Fruit fly (Drosophila melanogaster): ENCODE results near the gene SdhBL.
A peak's percentile ranks its signal among the peaks of the same experiment; 100 is the strongest.

The SdhBL gene

DNA sequence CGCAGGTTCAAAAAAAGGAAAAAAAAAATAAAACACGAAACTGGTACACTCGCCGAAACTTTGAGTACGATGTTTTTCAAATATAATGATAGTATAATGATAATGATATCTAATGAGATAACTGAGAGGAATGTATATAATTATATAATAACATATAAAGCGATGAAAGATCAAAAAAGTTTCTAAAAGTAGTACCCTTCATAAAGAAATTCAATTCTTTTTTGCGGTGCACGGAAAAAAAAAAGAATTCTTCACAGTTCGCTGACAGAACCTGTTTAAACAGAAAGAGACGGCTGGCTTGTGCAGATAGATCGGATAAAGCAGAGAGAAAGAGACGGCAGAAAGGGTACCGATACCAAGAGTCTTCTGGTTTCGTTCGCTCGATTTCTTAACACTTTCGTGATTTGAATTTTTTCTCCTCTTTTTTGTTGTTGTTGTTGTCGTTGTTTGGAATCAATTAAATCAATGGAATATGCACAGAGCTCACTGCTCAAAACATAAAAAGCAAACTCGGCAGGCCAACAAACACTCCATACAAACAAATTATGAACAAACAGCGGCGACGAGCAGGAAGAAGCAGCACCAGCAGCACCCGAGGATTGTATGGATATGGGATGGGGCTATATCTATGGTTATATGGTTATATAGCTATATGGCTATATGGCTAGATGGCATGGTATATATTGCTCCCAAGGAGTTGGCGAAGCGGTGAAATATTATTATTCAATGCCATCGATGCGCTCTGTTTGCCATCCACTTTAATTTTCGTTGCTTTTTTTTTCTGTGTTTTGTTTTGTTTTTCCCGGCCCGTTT, 44.1 kb downstream of the SdhBL start (continued):
- peak; percentile 43 for TF ChIP-seq org-1 (GFP tag; optimal IDR thresholded peaks at IDR 0.05)
- peak; percentile 46; the same call in 1 of the 2 replicates for TF ChIP-seq Ptx1 (GFP tag; IDR thresholded peaks at IDR 0.05)
- TF ChIP-seq CG4404 (GFP tag; IDR thresholded peaks at IDR 0.05), result peak; percentile 63
- peak; percentile 16 for TF ChIP-seq lab (GFP tag; optimal IDR thresholded peaks at IDR 0.05)
- no peak for TF ChIP-seq CG4730 (GFP tag; IDR thresholded peaks at IDR 0.05)
- no peak for TF ChIP-seq fu2 (GFP tag; optimal IDR thresholded peaks at IDR 0.05)
- TF ChIP-seq Hr3 (GFP tag; optimal IDR thresholded peaks at IDR 0.05), result peak; percentile 70
- peak; percentile 18 to 41 for TF ChIP-seq Pdp1 (GFP tag; optimal IDR thresholded peaks at IDR 0.05)
- no peak for TF ChIP-seq CG1792 (GFP tag; optimal IDR thresholded peaks at IDR 0.05)
- TF ChIP-seq Hey (tag; optimal IDR thresholded peaks at IDR 0.05), result no peak
- peak; percentile 76 for TF ChIP-seq grau (tag; optimal IDR thresholded peaks at IDR 0.05)
- no peak for TF ChIP-seq CG9215 (GFP tag; IDR thresholded peaks at IDR 0.05)
- TF ChIP-seq vfl (GFP tag; optimal IDR thresholded peaks at IDR 0.05), result no peak
- no peak for TF ChIP-seq CG13287 (GFP tag; IDR thresholded peaks at IDR 0.05; ENCODE audit: partially characterized antibody)
- TF ChIP-seq NFAT (GFP tag; IDR thresholded peaks at IDR 0.05), result no peak
- no peak for TF ChIP-seq gt (GFP tag; IDR thresholded peaks at IDR 0.05)
- no peak for TF ChIP-seq nerfin-2 (GFP tag; IDR thresholded peaks at IDR 0.05; ENCODE audit: partially characterized antibody)
- TF ChIP-seq Max (GFP tag; optimal IDR thresholded peaks at IDR 0.05), result no peak
- peak; percentile 46 for TF ChIP-seq CG12155 (GFP tag; optimal IDR thresholded peaks at IDR 0.05)
- no peak for TF ChIP-seq wek (GFP tag; optimal IDR thresholded peaks at IDR 0.05)
- TF ChIP-seq al (GFP tag; IDR thresholded peaks at IDR 0.05), result peak; percentile 58
- no peak for TF ChIP-seq tna (GFP tag; IDR thresholded peaks at IDR 0.05; ENCODE audit: partially characterized antibody)
- TF ChIP-seq gro (GFP tag; optimal IDR thresholded peaks at IDR 0.05), result no peak
- peak; percentile 37 for TF ChIP-seq CG9817 (tag; optimal IDR thresholded peaks at IDR 0.05)
- TF ChIP-seq CG12769 (tag; optimal IDR thresholded peaks at IDR 0.05), result no peak
- TF ChIP-seq Usf (GFP tag; optimal IDR thresholded peaks at IDR 0.05), result peak; percentile 41
- TF ChIP-seq ATbp (GFP tag; optimal IDR thresholded peaks at IDR 0.05), result peak; percentile 46
- no peak for TF ChIP-seq CG1024 (GFP tag; IDR thresholded peaks at IDR 0.05)
- peak; percentile 33 for TF ChIP-seq CG10209 (GFP tag; optimal IDR thresholded peaks at IDR 0.05)
- TF ChIP-seq BEAF-32 (GFP tag; optimal IDR thresholded peaks at IDR 0.05), result no peak
- TF ChIP-seq CG9797 (GFP tag; optimal IDR thresholded peaks at IDR 0.05), result no peak
- TF ChIP-seq ci (GFP tag; IDR thresholded peaks at IDR 0.05), result peak; percentile 44; the same call in 2 of the 3 replicates
- peak; percentile 72 for TF ChIP-seq CG31441 (GFP tag; IDR thresholded peaks at IDR 0.05)
- no peak for TF ChIP-seq abd-A (tag; optimal IDR thresholded peaks at IDR 0.05)
- no peak for TF ChIP-seq MESR4 (GFP tag; optimal IDR thresholded peaks at IDR 0.05)
- TF ChIP-seq z (GFP tag; IDR thresholded peaks at IDR 0.05), result no peak
- no peak for TF ChIP-seq CG4617 (GFP tag; optimal IDR thresholded peaks at IDR 0.05; ENCODE audit: borderline replicate concordance)
- TF ChIP-seq CG3847 (GFP tag; IDR thresholded peaks at IDR 0.05), result peak; percentile 64
- no peak for TF ChIP-seq esg (GFP tag; conservative IDR thresholded peaks at IDR 0.05)
- TF ChIP-seq knrl (GFP tag; IDR thresholded peaks at IDR 0.05; ENCODE audit: partially characterized antibody), result no peak
- TF ChIP-seq CG7357 (GFP tag; IDR thresholded peaks at IDR 0.05), result no peak
- TF ChIP-seq Six4 (GFP tag; optimal IDR thresholded peaks at IDR 0.05), result no peak
- TF ChIP-seq so (GFP tag; IDR thresholded peaks at IDR 0.05), result no peak
- TF ChIP-seq Bteb2 (GFP tag; optimal IDR thresholded peaks at IDR 0.05), result no peak
- TF ChIP-seq seq (GFP tag; IDR thresholded peaks at IDR 0.05), result no peak
- no peak for TF ChIP-seq CG6813 (GFP tag; optimal IDR thresholded peaks at IDR 0.05)
- no peak for TF ChIP-seq CkIIα-i1 (GFP tag; IDR thresholded peaks at IDR 0.05)
- TF ChIP-seq Gug (GFP tag; IDR thresholded peaks at IDR 0.05), result no peak
- no peak for TF ChIP-seq gcm2 (GFP tag; optimal IDR thresholded peaks at IDR 0.05)
- TF ChIP-seq Dad (GFP tag; optimal IDR thresholded peaks at IDR 0.05), result no peak

Data from whole organism, embryonic.